Fruit fly (Drosophila melanogaster) whole organism, embryonic: ENCODE data around the gene CG34278.

Source experiments
- Atf-2 ChIP-seq: fragments of 200-800 bp; sonication (Bioruptor generic); optimal IDR thresholded peaks from 2 replicates; lab custom pipeline; 2016; ENCODE audit warnings: missing biosample characterization, missing genetic modification characterization
- CG11504 ChIP-seq: fragments of 200-800 bp; sonication (Bioruptor generic); optimal IDR thresholded peaks from 3 replicates; lab custom pipeline; 2019; ENCODE audit warnings: missing biosample characterization, mild to moderate bottlenecking, missing genetic modification characterization, moderate library complexity
- CG11560 ChIP-seq: fragments of 200-800 bp; sonication (Bioruptor generic); IDR thresholded peaks from 3 replicates; pipeline ENCODE4 v1.3.6; 2022; ENCODE audit warnings: missing biosample characterization, missing genetic modification characterization
- CG11696 ChIP-seq: fragments of 200-800 bp; sonication (Bioruptor generic); IDR thresholded peaks from 2 replicates; pipeline ENCODE4 v1.3.6; 2022; ENCODE audit warnings: missing biosample characterization, missing genetic modification characterization
- CG12299 ChIP-seq: fragments of 200-800 bp; sonication (Bioruptor generic); optimal IDR thresholded peaks from 2 replicates; lab custom pipeline; 2018; ENCODE audit warnings: missing biosample characterization, mild to moderate bottlenecking, missing genetic modification characterization
- CG15073 ChIP-seq: fragments of 200-800 bp; sonication (Bioruptor generic); optimal IDR thresholded peaks from 2 replicates; lab custom pipeline; 2016; ENCODE audit warnings: missing biosample characterization, missing genetic modification characterization
- CG17359 ChIP-seq: fragments of 200-800 bp; sonication (Bioruptor generic); optimal IDR thresholded peaks from 3 replicates; lab custom pipeline; 2018; ENCODE audit warnings: missing biosample characterization, mild to moderate bottlenecking, missing genetic modification characterization, moderate library complexity
- CG17361 ChIP-seq: fragments of 200-800 bp; sonication (Bioruptor generic); IDR thresholded peaks from 3 replicates; pipeline ENCODE4 v1.3.6; 2022; ENCODE audit warnings: missing biosample characterization, missing genetic modification characterization
- CG18619 ChIP-seq: fragments of 200-800 bp; sonication (Bioruptor generic); optimal IDR thresholded peaks from 3 replicates; lab custom pipeline; 2017; ENCODE audit warnings: missing biosample characterization, mild to moderate bottlenecking, missing genetic modification characterization
- CG18764 ChIP-seq: fragments of 200-800 bp; sonication (Bioruptor generic); optimal IDR thresholded peaks from 3 replicates; lab custom pipeline; 2016; ENCODE audit warnings: missing biosample characterization, missing genetic modification characterization
- CG31224 ChIP-seq: fragments of 200-800 bp; sonication (Bioruptor generic); IDR thresholded peaks from 2 replicates; pipeline ENCODE4 v1.3.6; 2022; ENCODE audit warnings: missing biosample characterization, missing genetic modification characterization
- CG31388 ChIP-seq: fragments of 200-800 bp; sonication (Bioruptor generic); optimal IDR thresholded peaks from 2 replicates; lab custom pipeline; 2016; ENCODE audit warnings: missing biosample characterization, missing genetic modification characterization
- CG34224 ChIP-seq: fragments of 200-800 bp; sonication (Bioruptor generic); IDR thresholded peaks from 3 replicates; pipeline ENCODE4 v1.3.6; 2022; ENCODE audit warnings: missing biosample characterization, missing genetic modification characterization; ENCODE audit not compliant: partially characterized antibody
- CG4707 ChIP-seq: fragments of 200-800 bp; sonication (Bioruptor generic); optimal IDR thresholded peaks from 2 replicates; lab custom pipeline; 2018; ENCODE audit warnings: missing biosample characterization, mild to moderate bottlenecking, missing genetic modification characterization, moderate library complexity
- CG4854 ChIP-seq: fragments of 200-800 bp; sonication (Bioruptor generic); optimal IDR thresholded peaks from 2 replicates; lab custom pipeline; 2016; ENCODE audit warnings: missing biosample characterization, missing genetic modification characterization, inconsistent platforms
- CG6813 ChIP-seq: fragments of 200-800 bp; sonication (Bioruptor generic); optimal IDR thresholded peaks from 2 replicates; lab custom pipeline; 2017; ENCODE audit warnings: missing biosample characterization, missing genetic modification characterization, mild to moderate bottlenecking, moderate library complexity, missing genetic modification reagents
- CG7786 ChIP-seq: fragments of 200-800 bp; sonication (Bioruptor generic); optimal IDR thresholded peaks from 2 replicates; lab custom pipeline; 2016; ENCODE audit warnings: missing biosample characterization, missing genetic modification characterization
- CG7963 ChIP-seq: fragments of 200-800 bp; sonication (Bioruptor generic); IDR thresholded peaks from 3 replicates; pipeline ENCODE4 v1.3.6; 2022; ENCODE audit warnings: missing biosample characterization, missing genetic modification characterization; ENCODE audit not compliant: partially characterized antibody
- CG9437 ChIP-seq: fragments of 200-800 bp; sonication (Bioruptor generic); optimal IDR thresholded peaks from 2 replicates; lab custom pipeline; 2018; ENCODE audit warnings: missing biosample characterization, mild to moderate bottlenecking, missing genetic modification characterization
- H15 ChIP-seq: fragments of 200-800 bp; sonication (Bioruptor generic); IDR thresholded peaks from 3 replicates; pipeline ENCODE4 v1.3.6; 2022; ENCODE audit warnings: missing biosample characterization, missing genetic modification characterization
- Hr3 ChIP-seq: fragments of 200-800 bp; sonication (Bioruptor generic); optimal IDR thresholded peaks from 3 replicates; lab custom pipeline; 2016; ENCODE audit warnings: missing biosample characterization, missing genetic modification characterization
- Hr78 ChIP-seq, 2 experiments: fragments of 200-800 bp in 1 of 2; fragments of >200 bp in 1 of 2; sonication (Bioruptor generic) in 1 of 2; optimal IDR thresholded peaks; 2 replicates each; lab custom pipeline; 2017 to 2019; ENCODE audit warnings: missing biosample characterization in 2 of 2, missing genetic modification characterization in 2 of 2, mild to moderate bottlenecking in 1 of 2, moderate library complexity in 1 of 2
- Jarid2 ChIP-seq: fragments of 200-800 bp; sonication (Bioruptor generic); optimal IDR thresholded peaks from 3 replicates; lab custom pipeline; 2017; ENCODE audit warnings: mild to moderate bottlenecking, missing biosample characterization, missing genetic modification reagents, missing genetic modification characterization
- MBD-R2 ChIP-seq: fragments of 200-800 bp; sonication (Bioruptor generic); IDR thresholded peaks from 2 replicates; pipeline ENCODE4 v1.3.6; 2022; ENCODE audit warnings: missing biosample characterization, missing genetic modification characterization
- NK7.1 ChIP-seq: fragments of 200-800 bp; sonication (Bioruptor generic); optimal IDR thresholded peaks from 3 replicates; lab custom pipeline; 2016; ENCODE audit warnings: missing biosample characterization, missing genetic modification characterization
- NfI ChIP-seq: fragments of 200-800 bp; sonication (Bioruptor generic); optimal IDR thresholded peaks from 3 replicates; lab custom pipeline; 2018; ENCODE audit warnings: missing biosample characterization, mild to moderate bottlenecking, missing genetic modification characterization, moderate library complexity
- Oaz ChIP-seq: fragments of 200-800 bp; sonication (Bioruptor generic); IDR thresholded peaks from 2 replicates; pipeline ENCODE4 v1.3.6; 2022; ENCODE audit warnings: missing biosample characterization, missing genetic modification characterization
- PHDP ChIP-seq: fragments of 200-800 bp; sonication (Bioruptor generic); optimal IDR thresholded peaks from 3 replicates; lab custom pipeline; 2018; ENCODE audit warnings: missing biosample characterization, mild to moderate bottlenecking, missing genetic modification characterization, moderate library complexity
- Usf ChIP-seq: fragments of 200-800 bp; sonication (Bioruptor generic); optimal IDR thresholded peaks from 2 replicates; lab custom pipeline; 2017; ENCODE audit warnings: missing genotype, missing biosample characterization, missing genetic modification characterization
- amos ChIP-seq: fragments of 200-800 bp; sonication (Bioruptor generic); IDR thresholded peaks from 2 replicates; pipeline ENCODE4 v1.3.6; 2022; ENCODE audit warnings: missing biosample characterization, missing genetic modification characterization; ENCODE audit not compliant: partially characterized antibody
- aop ChIP-seq: fragments of 200-800 bp; sonication (Bioruptor generic); IDR thresholded peaks from 2 replicates; pipeline ENCODE4 v1.3.6; 2022; ENCODE audit warnings: missing biosample characterization, missing genetic modification characterization
- bigmax ChIP-seq: fragments of 200-800 bp; sonication (Bioruptor generic); optimal IDR thresholded peaks from 2 replicates; lab custom pipeline; 2018; ENCODE audit warnings: missing biosample characterization, mild to moderate bottlenecking, missing genetic modification characterization
- cas ChIP-seq: fragments of 200-800 bp; sonication (Bioruptor generic); IDR thresholded peaks from 2 replicates; pipeline ENCODE4 v1.3.6; 2022; ENCODE audit warnings: missing biosample characterization, missing genetic modification characterization
- crol ChIP-seq: fragments of 200-800 bp; sonication (Bioruptor generic); IDR thresholded peaks from 2 replicates; pipeline ENCODE4 v1.3.6; 2022; ENCODE audit warnings: missing biosample characterization, missing genetic modification characterization
- crp ChIP-seq, 2 experiments: fragments of 200-800 bp; sonication (Bioruptor generic); optimal IDR thresholded peaks; 2 replicates in 1 of 2; 3 replicates in 1 of 2; lab custom pipeline; 2017; ENCODE audit warnings: missing biosample characterization in 2 of 2, missing genetic modification characterization in 2 of 2, mild to moderate bottlenecking in 1 of 2, moderate library complexity in 1 of 2
- emc ChIP-seq: fragments of 200-800 bp; sonication (Bioruptor generic); optimal IDR thresholded peaks from 2 replicates; lab custom pipeline; 2016; ENCODE audit warnings: missing biosample characterization, missing genetic modification characterization
- eve ChIP-seq, 2 experiments: fragments of >200 bp; optimal IDR thresholded peaks; 2 replicates each; lab custom pipeline; 2017; ENCODE audit warnings: missing biosample characterization in 2 of 2, missing genetic modification characterization in 2 of 2
- kah ChIP-seq: fragments of 200-800 bp; sonication (Bioruptor generic); optimal IDR thresholded peaks from 2 replicates; lab custom pipeline; 2018; ENCODE audit warnings: missing biosample characterization, mild to moderate bottlenecking, missing genetic modification characterization
- lmd ChIP-seq: fragments of 200-800 bp; sonication (Bioruptor generic); IDR thresholded peaks from 2 replicates; pipeline ENCODE4 v1.3.6; 2022; ENCODE audit warnings: missing biosample characterization, missing genetic modification characterization
- nau ChIP-seq: fragments of 200-800 bp; sonication (Bioruptor generic); optimal IDR thresholded peaks from 3 replicates; lab custom pipeline; 2017; ENCODE audit warnings: missing biosample characterization, mild to moderate bottlenecking, missing genetic modification characterization, missing genetic modification reagents
- nmo ChIP-seq: fragments of 200-800 bp; sonication (Bioruptor generic); optimal IDR thresholded peaks from 2 replicates; lab custom pipeline; 2018; ENCODE audit warnings: missing biosample characterization, mild to moderate bottlenecking, missing genetic modification characterization, moderate library complexity
- otp ChIP-seq: fragments of 200-800 bp; sonication (Bioruptor generic); IDR thresholded peaks from 3 replicates; pipeline ENCODE4, ENCODE4 v1.3.6; 2022; ENCODE audit warnings: missing biosample characterization, missing genetic modification characterization
- psq ChIP-seq: fragments of 200-800 bp; sonication (Bioruptor generic); optimal IDR thresholded peaks from 2 replicates; lab custom pipeline; 2017; ENCODE audit warnings: missing biosample characterization, missing genetic modification characterization
- repo ChIP-seq: fragments of 200-800 bp; sonication (Bioruptor generic); optimal IDR thresholded peaks from 2 replicates; lab custom pipeline; 2016; ENCODE audit warnings: missing biosample characterization, missing genetic modification characterization
- salm ChIP-seq: fragments of 200-800 bp; sonication (Bioruptor generic); optimal IDR thresholded peaks from 2 replicates; lab custom pipeline; 2018; ENCODE audit warnings: missing biosample characterization, mild to moderate bottlenecking, missing genetic modification characterization
- tll ChIP-seq, 2 experiments: fragments of 200-800 bp in 1 of 2; fragments of >200 bp in 1 of 2; sonication (Bioruptor generic) in 1 of 2; optimal IDR thresholded peaks; 2 replicates each; lab custom pipeline; 2017 to 2019; ENCODE audit warnings: missing biosample characterization in 2 of 2, missing genetic modification characterization in 2 of 2, mild to moderate bottlenecking in 1 of 2, moderate library complexity in 1 of 2
- vfl ChIP-seq: fragments of 200-800 bp; sonication (Bioruptor generic); optimal IDR thresholded peaks from 2 replicates; lab custom pipeline; 2016; ENCODE audit warnings: missing biosample characterization, missing genetic modification characterization
- vvl ChIP-seq: fragments of 200-800 bp; sonication (Bioruptor generic); IDR thresholded peaks from 2 replicates; pipeline ENCODE4 v1.3.6; 2022; ENCODE audit warnings: missing biosample characterization, missing genetic modification characterization
- zfh1 ChIP-seq: fragments of 200-800 bp; sonication (Bioruptor generic); IDR thresholded peaks from 3 replicates; pipeline ENCODE4 v1.3.6; 2022; ENCODE audit warnings: missing biosample characterization, missing genetic modification characterization

CG34278 gene

dm6 chr3R:17151376-17152026 lies 31.2 kb downstream of the CG34278 start, which contains the start of gene CG5292 (continued):
- peak; percentile 42; the same call in 1 of the 2 replicates for TF ChIP-seq lmd
- TF ChIP-seq PHDP (tag; lab: Kevin White, UChicago): no peak
- no peak for TF ChIP-seq nau (GFP tag; lab: Kevin White, UChicago)
- no peak for TF ChIP-seq CG17359
- TF ChIP-seq CG15073: no peak
- TF ChIP-seq Hr78 (GFP tag; optimal IDR thresholded peaks at IDR 0.05; lab: Kevin White, UChicago): no peak
- TF ChIP-seq Oaz (GFP tag; lab: Robert Waterston, UW): no peak
- peak; percentile 45; the same call in 1 of the 2 replicates for TF ChIP-seq CG11696 (GFP tag; lab: Robert Waterston, UW)
- peak; percentile 61; the same call in 1 of the 2 replicates for TF ChIP-seq amos (GFP tag; lab: Robert Waterston, UW)
- peak; percentile 58 for TF ChIP-seq kah (GFP tag; lab: Kevin White, UChicago)
- peak; percentile 40; the same call in 1 of the 2 replicates for TF ChIP-seq cas (GFP tag; lab: Robert Waterston, UW)
- peak; percentile 89 to 98 for TF ChIP-seq crp (GFP tag; optimal IDR thresholded peaks at IDR 0.05; lab: Kevin White, UChicago)
- no peak for TF ChIP-seq emc (GFP tag; lab: Kevin White, UChicago)
- TF ChIP-seq H15 (GFP tag; lab: Robert Waterston, UW): peak; percentile 30; the same call in 1 of the 3 replicates
- no peak for TF ChIP-seq CG6813 (GFP tag; lab: Kevin White, UChicago)
- no peak for TF ChIP-seq CG11560 (tag; lab: Robert Waterston, UW)
- no peak for TF ChIP-seq CG4707
- TF ChIP-seq CG7963 (GFP tag; lab: Robert Waterston, UW): no peak
- no peak for TF ChIP-seq psq (GFP tag; lab: Kevin White, UChicago)
- no peak for TF ChIP-seq CG31388 (GFP tag; lab: Kevin White, UChicago)
- no peak for TF ChIP-seq CG7786
- TF ChIP-seq CG12299 (tag; lab: Kevin White, UChicago): no peak
- no peak for TF ChIP-seq CG31224 (GFP tag; lab: Robert Waterston, UW)
- peak; percentile 65; the same call in 2 of the 3 replicates for TF ChIP-seq zfh1 (GFP tag; lab: Robert Waterston, UW)
- peak; percentile 0 for TF ChIP-seq repo (GFP tag; lab: Kevin White, UChicago)
- TF ChIP-seq eve (GFP tag; optimal IDR thresholded peaks at IDR 0.05; lab: Kevin White, UChicago): no peak
- no peak for TF ChIP-seq CG4854
- TF ChIP-seq CG18619: peak; percentile 23
- TF ChIP-seq Atf-2 (GFP tag; lab: Kevin White, UChicago): no peak
- TF ChIP-seq Jarid2 (GFP tag; lab: Kevin White, UChicago): no peak
- TF ChIP-seq NfI (GFP tag; lab: Kevin White, UChicago): peak; percentile 55
- no peak for TF ChIP-seq CG18764 (GFP tag; lab: Kevin White, UChicago)
- TF ChIP-seq Usf: no peak
- peak; percentile 100 for TF ChIP-seq MBD-R2
- TF ChIP-seq CG9437 (GFP tag; lab: Kevin White, UChicago): peak; percentile 8
- TF ChIP-seq aop (GFP tag; lab: Robert Waterston, UW): no peak
- no peak for TF ChIP-seq salm (tag; lab: Kevin White, UChicago)
- peak; percentile 56 for TF ChIP-seq nmo (GFP tag; lab: Kevin White, UChicago)
- peak; percentile 65 for TF ChIP-seq CG34224 (GFP tag; lab: Robert Waterston, UW)
- no peak for TF ChIP-seq bigmax (GFP tag; lab: Kevin White, UChicago)
- peak in 1 of 2 experiments; percentile 91 for TF ChIP-seq tll (GFP tag; optimal IDR thresholded peaks at IDR 0.05; lab: Kevin White, UChicago)
- peak; percentile 16 for TF ChIP-seq vfl (GFP tag; lab: Kevin White, UChicago)
- TF ChIP-seq Hr3 (GFP tag; lab: Kevin White, UChicago): peak; percentile 46
- TF ChIP-seq CG17361: no peak; the same call in 2 of the 3 replicates
- peak; percentile 62 for TF ChIP-seq CG11504 (tag; lab: Kevin White, UChicago)
- no peak for TF ChIP-seq otp (GFP tag; lab: Robert Waterston, UW)
- peak; percentile 24 for TF ChIP-seq NK7.1 (GFP tag; lab: Kevin White, UChicago)
- TF ChIP-seq vvl (GFP tag; lab: Robert Waterston, UW): peak; percentile 81
- no peak for TF ChIP-seq crol
